Worm (Caenorhabditis elegans) whole organism, midembryonic: ENCODE measurements around the gene hse-5.
A peak's percentile ranks its signal among the peaks of the same experiment; 100 is the strongest.

Experiments
- T22C8.4 ChIP-seq: fragments of 200-800 bp; sonication (Bioruptor generic); IDR thresholded peaks from 2 replicates; pipeline ENCODE4 v1.3.6; 2022; ENCODE audit warnings: missing genetic modification characterization, missing compliant biosample characterization
- cog-1 ChIP-seq: sonication (generic microtip); optimal IDR thresholded peaks from 2 replicates; lab custom pipeline; 2016; ENCODE audit warnings: missing genetic modification characterization, missing compliant biosample characterization
- flt-1 ChIP-seq: fragments of 200-800 bp; sonication (Bioruptor generic); IDR thresholded peaks from 2 replicates; pipeline ENCODE4 v1.3.6; 2022; ENCODE audit warnings: missing genetic modification characterization, missing compliant biosample characterization
- klf-2 ChIP-seq: fragments of 200-800 bp; sonication (Bioruptor generic); conservative IDR thresholded peaks from 2 replicates; pipeline ENCODE4 v1.3.6; 2022; ENCODE audit warnings: missing genetic modification reagents, missing genetic modification characterization, missing compliant biosample characterization
- med-1 ChIP-seq: sonication (generic microtip); optimal IDR thresholded peaks from 2 replicates; lab custom pipeline; 2017; ENCODE audit warnings: missing genetic modification characterization, mild to moderate bottlenecking, missing compliant biosample characterization, antibody characterized with exemption, missing genetic modification reagents; ENCODE audit not compliant: insufficient read depth
- ref-1 ChIP-seq: fragments of 200-800 bp; sonication (Bioruptor generic); conservative IDR thresholded peaks from 2 replicates; pipeline ENCODE4 v1.3.6; 2022; ENCODE audit warnings: missing genetic modification reagents, missing genetic modification characterization, missing compliant biosample characterization
- tab-1 ChIP-seq: fragments of 200-800 bp; sonication (Bioruptor generic); IDR thresholded peaks from 2 replicates; pipeline ENCODE4 v1.3.6; 2022; ENCODE audit warnings: missing genetic modification characterization, missing compliant biosample characterization
- ztf-23 ChIP-seq: fragments of 200-800 bp; sonication (Bioruptor generic); IDR thresholded peaks from 2 replicates; pipeline ENCODE4 v1.3.6; 2022; ENCODE audit warnings: missing genetic modification reagents, missing genetic modification characterization, missing compliant biosample characterization
- ztf-29 ChIP-seq: fragments of 200-800 bp; sonication (Bioruptor generic); IDR thresholded peaks from 2 replicates; pipeline ENCODE4 v1.3.6; 2022; ENCODE audit warnings: missing genetic modification reagents, missing genetic modification characterization, missing compliant biosample characterization

hse-5 gene

ce11 chrIII:4321399-4321798 lies 23.7 kb upstream of the hse-5 start, which contains the start of gene H38K22.7:
H38K22.7 (plus strand) TSS chrIII:4321699.
- no peak for TF ChIP-seq ref-1
- no peak for TF ChIP-seq ztf-29 (GFP tag; lab: Robert Waterston, UW)
- TF ChIP-seq ztf-23 (GFP tag; lab: Robert Waterston, UW) = no peak
- no peak for TF ChIP-seq flt-1
- no peak for TF ChIP-seq med-1
- no peak for TF ChIP-seq T22C8.4 (GFP tag; lab: Robert Waterston, UW)
- TF ChIP-seq klf-2 (GFP tag; lab: Robert Waterston, UW) = no peak
- no peak for TF ChIP-seq tab-1
- no peak for TF ChIP-seq cog-1

ce11 chrIII:4323120-4323519 lies 22.0 kb upstream of the hse-5 start:
- TF ChIP-seq flt-1 (no peak), ztf-29 (GFP tag; lab: Robert Waterston, UW) (no peak), ref-1 (no peak), tab-1 (no peak), ztf-23 (GFP tag; lab: Robert Waterston, UW) (no peak), cog-1 (no peak), T22C8.4 (GFP tag; lab: Robert Waterston, UW) (no peak), klf-2 (GFP tag; lab: Robert Waterston, UW) (no peak), med-1 (no peak)

ce11 chrIII:4323859-4324258 lies 21.3 kb upstream of the hse-5 start, which contains the start of gene H38K22.9:
H38K22.9 (plus strand) TSS chrIII:4324159.
- TF ChIP-seq ztf-29 (GFP tag; lab: Robert Waterston, UW) (no peak), flt-1 (no peak), ref-1 (no peak), med-1 (no peak), ztf-23 (GFP tag; lab: Robert Waterston, UW) (no peak), klf-2 (GFP tag; lab: Robert Waterston, UW) (no peak), T22C8.4 (GFP tag; lab: Robert Waterston, UW) (no peak), cog-1 (no peak), tab-1 (no peak)

- no peak for TF ChIP-seq T22C8.4 (GFP tag; lab: Robert Waterston, UW)
- TF ChIP-seq ztf-23 (GFP tag; lab: Robert Waterston, UW) = no peak
- no peak for TF ChIP-seq flt-1
- TF ChIP-seq ref-1 = no peak
- TF ChIP-seq klf-2 (GFP tag; lab: Robert Waterston, UW) = no peak
- TF ChIP-seq ztf-29 (GFP tag; lab: Robert Waterston, UW) = no peak
- TF ChIP-seq tab-1 = no peak
- no peak for TF ChIP-seq cog-1
- TF ChIP-seq med-1 = no peak
Measured at ce11 chrIII:4328208-4328987, 16.7 kb upstream of the hse-5 start.

ce11 chrIII:4330984-4331383 lies 14.2 kb upstream of the hse-5 start, which contains the start of gene gly-6:
gly-6 (minus strand) TSS chrIII:4331228.
- no peak for TF ChIP-seq tab-1
- no peak for TF ChIP-seq flt-1
- no peak for TF ChIP-seq klf-2 (GFP tag; lab: Robert Waterston, UW)

ce11 chrIII:4332543-4333042 lies 12.5 kb upstream of the hse-5 start, which contains the start of gene cdk-12:
cdk-12 (plus strand) TSS chrIII:4332992.
- no peak for TF ChIP-seq med-1
- no peak for TF ChIP-seq klf-2 (GFP tag; lab: Robert Waterston, UW)
- no peak for TF ChIP-seq cog-1
- TF ChIP-seq ztf-23 (GFP tag; lab: Robert Waterston, UW) = no peak

- no peak for TF ChIP-seq T22C8.4 (GFP tag; lab: Robert Waterston, UW)
- TF ChIP-seq flt-1 = no peak
- TF ChIP-seq med-1 = no peak
- TF ChIP-seq tab-1 = no peak
- no peak for TF ChIP-seq ref-1
- TF ChIP-seq cog-1 = no peak
- TF ChIP-seq klf-2 (GFP tag; lab: Robert Waterston, UW) = no peak
- TF ChIP-seq ztf-29 (GFP tag; lab: Robert Waterston, UW) = no peak
- no peak for TF ChIP-seq ztf-23 (GFP tag; lab: Robert Waterston, UW)
Measured at ce11 chrIII:4335614-4336013, 9.5 kb upstream of the hse-5 start.

- TF ChIP-seq ztf-23 (GFP tag; lab: Robert Waterston, UW) (0 out of 2 replicates have a peak, but pooled peaks have one; percentile 5), T22C8.4 (GFP tag; lab: Robert Waterston, UW) (no peak), ref-1 (no peak), flt-1 (peak; percentile 40; the same call in 1 of the 2 replicates)
Measured at ce11 chrIII:4343070-4343469, 2.1 kb upstream of the hse-5 start, which contains the start of the genes B0285.3 and lcmt-1. B0285.3 (minus strand) TSS chrIII:4343336. lcmt-1 (plus strand) TSS chrIII:4343446.

ce11 chrIII:4349799-4350198 lies 4.7 kb downstream of the hse-5 start, which contains the start of gene B0285.6:
B0285.6 (plus strand) TSS chrIII:4350099.
- TF ChIP-seq cog-1 (no peak), med-1 (no peak), ref-1 (no peak), ztf-23 (GFP tag; lab: Robert Waterston, UW) (no peak), klf-2 (GFP tag; lab: Robert Waterston, UW) (no peak), T22C8.4 (GFP tag; lab: Robert Waterston, UW) (no peak), flt-1 (no peak), ztf-29 (GFP tag; lab: Robert Waterston, UW) (no peak)

ce11 chrIII:4356384-4356783 lies 11.2 kb downstream of the hse-5 start, which contains the start of gene mnp-1:
mnp-1 (plus strand) TSS chrIII:4356594.
- no peak for TF ChIP-seq ztf-23 (GFP tag; lab: Robert Waterston, UW)
- 0 out of 2 replicates have a peak, but pooled peaks have one; percentile 44 for TF ChIP-seq flt-1
- no peak for TF ChIP-seq ref-1
